Worm (Caenorhabditis elegans): ENCODE measurements around the gene poml-1.

ce11 chrX:13767282-13767681 is 44.6 kb upstream of the poml-1 start:
- no peak for TF ChIP-seq unc-86 (tag; optimal IDR thresholded peaks at IDR 0.05)
- TF ChIP-seq odd-2 (tag; optimal IDR thresholded peaks at IDR 0.05): no peak
- no peak for TF ChIP-seq ceh-34 (tag; optimal IDR thresholded peaks at IDR 0.05)

All from whole organism, late embryonic.